Fruit fly (Drosophila melanogaster) whole organism, pupa: ENCODE data around the gene CG17572.
A peak's percentile ranks its signal among the peaks of the same experiment; 100 is the strongest.

Source experiments
- CG10348 ChIP-seq: fragments of 200-800 bp; sonication (Bioruptor generic); IDR thresholded peaks from 2 replicates; pipeline ENCODE4 v1.3.6; 2022; ENCODE audit warnings: missing biosample characterization, missing genetic modification characterization
- CG12605 ChIP-seq: fragments of 200-800 bp; sonication (Bioruptor generic); IDR thresholded peaks from 2 replicates; pipeline ENCODE4 v1.3.6; 2022; ENCODE audit warnings: missing biosample characterization, missing genetic modification characterization
- CG13204 ChIP-seq: fragments of 200-800 bp; sonication (Bioruptor generic); optimal IDR thresholded peaks from 2 replicates; lab custom pipeline; 2018; ENCODE audit warnings: missing biosample characterization, mild to moderate bottlenecking, missing genetic modification characterization, moderate library complexity
- CG14655 ChIP-seq: fragments of 200-800 bp; sonication (Bioruptor generic); optimal IDR thresholded peaks from 3 replicates; lab custom pipeline; 2017; ENCODE audit warnings: mild to moderate bottlenecking, missing biosample characterization, missing genetic modification reagents, missing genetic modification characterization
- CG15710 ChIP-seq: fragments of 200-800 bp; sonication (Bioruptor generic); optimal IDR thresholded peaks from 2 replicates; lab custom pipeline; 2018; ENCODE audit warnings: missing biosample characterization, mild to moderate bottlenecking, missing genetic modification characterization, moderate library complexity
- CG17806 ChIP-seq: fragments of 200-800 bp; sonication (Bioruptor generic); optimal IDR thresholded peaks from 2 replicates; lab custom pipeline; 2018; ENCODE audit warnings: missing biosample characterization, mild to moderate bottlenecking, missing genetic modification characterization, moderate library complexity
- CG32121 ChIP-seq: fragments of 200-800 bp; sonication (Bioruptor generic); IDR thresholded peaks from 2 replicates; pipeline ENCODE4 v1.3.6; 2022; ENCODE audit warnings: missing biosample characterization, missing genetic modification characterization
- CG34367 ChIP-seq: fragments of 200-800 bp; sonication (Bioruptor generic); optimal IDR thresholded peaks from 2 replicates; lab custom pipeline; 2018; ENCODE audit warnings: missing biosample characterization, mild to moderate bottlenecking, missing genetic modification characterization
- CG4496 ChIP-seq: fragments of 200-800 bp; sonication (Bioruptor generic); IDR thresholded peaks from 3 replicates; pipeline ENCODE4 v1.3.6; 2022; ENCODE audit warnings: missing biosample characterization, missing genetic modification characterization
- CG8159 ChIP-seq: fragments of 200-800 bp; sonication (Bioruptor generic); optimal IDR thresholded peaks from 3 replicates; lab custom pipeline; 2018; ENCODE audit warnings: missing biosample characterization, mild to moderate bottlenecking, missing genetic modification characterization, moderate library complexity
- CG8301 ChIP-seq: fragments of 200-800 bp; sonication (Bioruptor generic); optimal IDR thresholded peaks from 2 replicates; lab custom pipeline; 2018; ENCODE audit warnings: missing biosample characterization, mild to moderate bottlenecking, missing genetic modification characterization
- CG9948 ChIP-seq: fragments of 200-800 bp; sonication (Bioruptor generic); optimal IDR thresholded peaks from 2 replicates; lab custom pipeline; 2018; ENCODE audit warnings: missing biosample characterization, mild to moderate bottlenecking, missing genetic modification characterization, moderate library complexity
- D1 ChIP-seq: fragments of 200-800 bp; sonication (Bioruptor generic); optimal IDR thresholded peaks from 2 replicates; lab custom pipeline; 2018; ENCODE audit warnings: missing biosample characterization, mild to moderate bottlenecking, missing genetic modification characterization, moderate library complexity
- EcR ChIP-seq: fragments of 200-800 bp; sonication (Bioruptor generic); optimal IDR thresholded peaks from 3 replicates; lab custom pipeline; 2019; ENCODE audit warnings: missing biosample characterization, missing genetic modification characterization, mild to moderate bottlenecking, moderate library complexity, missing genetic modification reagents
- Ets98B ChIP-seq: fragments of 200-800 bp; sonication (Bioruptor generic); IDR thresholded peaks from 2 replicates; pipeline ENCODE4 v1.3.6; 2022; ENCODE audit warnings: missing biosample characterization, missing genetic modification characterization
- Pif1A ChIP-seq: fragments of 200-800 bp; sonication (Bioruptor generic); optimal IDR thresholded peaks from 3 replicates; lab custom pipeline; 2016; ENCODE audit warnings: missing biosample characterization, missing genetic modification characterization
- Pif1B ChIP-seq: fragments of 200-800 bp; sonication (Bioruptor generic); optimal IDR thresholded peaks from 3 replicates; lab custom pipeline; 2016; ENCODE audit warnings: missing biosample characterization, missing genetic modification characterization
- Snoo ChIP-seq: fragments of 200-800 bp; sonication (Bioruptor generic); optimal IDR thresholded peaks from 3 replicates; lab custom pipeline; 2017; ENCODE audit warnings: missing biosample characterization, mild to moderate bottlenecking, missing genetic modification characterization, inconsistent platforms
- fd96Ca ChIP-seq: fragments of 200-800 bp; sonication (Bioruptor generic); IDR thresholded peaks from 3 replicates; pipeline ENCODE4 v1.3.6; 2022; ENCODE audit warnings: missing biosample characterization, missing genetic modification characterization
- gl ChIP-seq: fragments of 200-800 bp; sonication (Bioruptor generic); optimal IDR thresholded peaks from 2 replicates; lab custom pipeline; 2018; ENCODE audit warnings: missing biosample characterization, mild to moderate bottlenecking, missing genetic modification characterization
- rn ChIP-seq: fragments of 200-800 bp; sonication (Bioruptor generic); IDR thresholded peaks from 2 replicates; pipeline ENCODE4 v1.3.6; 2022; ENCODE audit warnings: missing biosample characterization, missing genetic modification characterization

Gene CG17572

dm6 chr2L:19037011-19037410, 36.9 kb downstream of the CG17572 start:
- TF ChIP-seq fd96Ca (no peak), CG32121 (peak; percentile 27; the same call in 1 of the 2 replicates), Ets98B (no peak), D1 (tag; lab: Kevin White, UChicago) (no peak)
- TF ChIP-seq, all 21 proteins: peak for 1

- TF ChIP-seq CG8159 (tag; lab: Kevin White, UChicago), result no peak
- TF ChIP-seq CG9948 (tag; lab: Kevin White, UChicago), result peak; percentile 18
- peak; percentile 47; the same call in 1 of the 2 replicates for TF ChIP-seq CG32121
- TF ChIP-seq CG4496, result peak; percentile 47; the same call in 2 of the 3 replicates
- peak; percentile 20; the same call in 1 of the 2 replicates for TF ChIP-seq Ets98B
- TF ChIP-seq rn (GFP tag; lab: Robert Waterston, UW), result no peak
- TF ChIP-seq CG14655 (GFP tag; lab: Kevin White, UChicago), result no peak
- TF ChIP-seq Pif1B, result no peak
- TF ChIP-seq Snoo (tag; lab: Kevin White, UChicago), result no peak
- peak; percentile 86 for TF ChIP-seq CG13204
- TF ChIP-seq CG8301 (tag; lab: Kevin White, UChicago), result peak; percentile 27
- TF ChIP-seq CG15710 (tag; lab: Kevin White, UChicago), result no peak
Measured at dm6 chr2L:19036105-19036714, 37.7 kb downstream of the CG17572 start.

dm6 chr2L:19035013-19035412, 38.9 kb downstream of the CG17572 start:
- TF ChIP-seq Ets98B (no peak), Pif1B (peak; percentile 15)

- TF ChIP-seq CG12605 (GFP tag; lab: Robert Waterston, UW), result no peak
- no peak for TF ChIP-seq CG17806 (tag; lab: Kevin White, UChicago)
- no peak for TF ChIP-seq gl
- TF ChIP-seq fd96Ca, result no peak
- no peak for TF ChIP-seq CG32121
- TF ChIP-seq CG13204, result no peak
- TF ChIP-seq Ets98B, result no peak
- TF ChIP-seq CG14655 (GFP tag; lab: Kevin White, UChicago), result no peak
- no peak for TF ChIP-seq CG15710 (tag; lab: Kevin White, UChicago)
Measured at dm6 chr2L:19034213-19034929, 39.6 kb downstream of the CG17572 start, which contains the start of the genes mib2 and CG31800. mib2 (plus strand) TSS chr2L:19034444. CG31800 (minus strand) TSS chr2L:19034576.

dm6 chr2L:19033288-19033687, 40.7 kb downstream of the CG17572 start, which contains the start of gene hook:
hook (minus strand) TSS chr2L:19033498.
- no peak for TF ChIP-seq fd96Ca
- TF ChIP-seq CG8301 (tag; lab: Kevin White, UChicago), result no peak
- TF ChIP-seq Snoo (tag; lab: Kevin White, UChicago), result no peak
- TF ChIP-seq gl, result no peak
- no peak for TF ChIP-seq Pif1A (GFP tag; lab: Kevin White, UChicago)
- no peak for TF ChIP-seq CG13204
- no peak for TF ChIP-seq EcR (GFP tag; lab: Kevin White, UChicago)
- no peak for TF ChIP-seq CG17806 (tag; lab: Kevin White, UChicago)
- no peak for TF ChIP-seq CG8159 (tag; lab: Kevin White, UChicago)
- no peak for TF ChIP-seq Pif1B
- TF ChIP-seq CG15710 (tag; lab: Kevin White, UChicago), result no peak
- no peak for TF ChIP-seq CG34367 (tag; lab: Kevin White, UChicago)
- TF ChIP-seq CG32121, result no peak
- TF ChIP-seq CG9948 (tag; lab: Kevin White, UChicago), result no peak
- TF ChIP-seq Ets98B, result no peak
- TF ChIP-seq CG12605 (GFP tag; lab: Robert Waterston, UW), result no peak
- TF ChIP-seq rn (GFP tag; lab: Robert Waterston, UW), result no peak
- no peak for TF ChIP-seq CG10348 (GFP tag; lab: Robert Waterston, UW)
- TF ChIP-seq D1 (tag; lab: Kevin White, UChicago), result no peak
- TF ChIP-seq, all 21 proteins: peak for 0

- TF ChIP-seq CG13204 (peak; percentile 78), Pif1A (GFP tag; lab: Kevin White, UChicago) (no peak), EcR (GFP tag; lab: Kevin White, UChicago) (no peak), CG4496 (no peak)
Measured at dm6 chr2L:19027246-19027886, 46.6 kb downstream of the CG17572 start, which contains the start of gene Sidpn. Sidpn (plus strand) TSS chr2L:19027710.
